Fruit fly (Drosophila melanogaster): ENCODE data around the gene CG17264.

DNA sequence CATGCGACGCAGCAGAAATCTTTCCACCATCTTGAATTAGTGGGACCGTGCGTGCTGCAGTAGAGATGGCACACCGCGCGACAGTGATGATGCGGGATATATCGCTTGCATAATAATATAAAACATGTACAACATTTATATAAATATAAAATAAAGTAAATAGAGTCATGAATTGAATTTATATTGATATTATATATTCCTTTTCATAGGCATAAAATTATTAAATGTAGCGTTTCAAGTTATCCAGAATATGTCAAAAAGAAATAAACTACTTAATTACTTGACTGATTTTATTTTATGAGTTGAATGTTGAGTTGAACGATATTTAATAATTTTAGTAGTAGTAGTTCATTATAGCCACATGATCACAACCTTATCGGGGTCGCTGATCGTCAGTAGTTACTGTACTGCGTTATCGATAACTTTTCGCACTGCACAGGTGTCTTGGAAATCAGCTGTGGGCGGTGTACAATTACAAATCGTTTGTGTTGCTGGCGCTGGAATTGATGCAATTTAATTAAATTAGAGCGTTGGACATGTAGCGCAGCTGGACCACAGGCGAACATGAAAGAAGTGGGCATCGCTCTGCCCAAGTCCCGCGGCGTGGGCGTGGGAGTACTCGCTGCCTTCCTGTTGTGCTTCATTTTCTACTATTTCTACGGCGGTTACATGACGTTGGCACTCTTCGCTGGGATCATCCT lies 30.5 kb upstream of the CG17264 start, which contains the start of the genes Chd1 and Bem46:
- TF ChIP-seq CTCF (optimal IDR thresholded peaks at IDR 0.05) (peak in 1 of 2 experiments; percentile 17), CG8478 (optimal IDR thresholded peaks at IDR 0.05) (no peak)
